Fruit fly (Drosophila melanogaster) whole organism, adult: Measurements from ENCODE around the gene CG14421.
A peak's percentile ranks its signal among the peaks of the same experiment; 100 is the strongest.

ENCODE experiments used
- CG33017 ChIP-seq: fragments of 200-800 bp; sonication (Bioruptor generic); optimal IDR thresholded peaks from 2 replicates; lab custom pipeline; 2018; ENCODE audit warnings: missing biosample characterization, mild to moderate bottlenecking, missing genetic modification characterization, moderate library complexity
- CG7101 ChIP-seq: fragments of 200-800 bp; sonication (Bioruptor generic); optimal IDR thresholded peaks from 2 replicates; lab custom pipeline; 2018; ENCODE audit warnings: missing biosample characterization, mild to moderate bottlenecking, missing genetic modification characterization, moderate library complexity
- ovo ChIP-seq: fragments of 200-800 bp; sonication (Bioruptor generic); optimal IDR thresholded peaks from 2 replicates; lab custom pipeline; 2016; ENCODE audit warnings: missing biosample characterization, missing genetic modification characterization
- tj ChIP-seq: fragments of 200-800 bp; sonication (Bioruptor generic); optimal IDR thresholded peaks from 3 replicates; lab custom pipeline; 2017; ENCODE audit warnings: missing biosample characterization, mild to moderate bottlenecking, missing genetic modification characterization, moderate library complexity

dm6 chrX:2947545-2948072 lies 6.4 kb downstream of the CG14421 start, which contains the start of gene CG3603:
- TF ChIP-seq tj (GFP tag; lab: Kevin White, UChicago): peak; percentile 55
- TF ChIP-seq CG33017 (tag; lab: Kevin White, UChicago): no peak
- peak; percentile 5 for TF ChIP-seq ovo
- no peak for TF ChIP-seq CG7101 (tag; lab: Kevin White, UChicago)
